Worm (Caenorhabditis elegans) whole organism, early embryonic: ENCODE measurements around the gene col-171.

Experiments used
- B0310.2 ChIP-seq: sonication (generic microtip); optimal IDR thresholded peaks from 2 replicates; lab custom pipeline; 2016; ENCODE audit warnings: mild to moderate bottlenecking, missing genetic modification characterization, missing compliant biosample characterization
- F13C5.2 ChIP-seq: sonication (generic microtip); optimal IDR thresholded peaks from 2 replicates; lab custom pipeline; 2017; ENCODE audit warnings: mild to moderate bottlenecking, missing genetic modification characterization, inconsistent platforms, missing compliant biosample characterization
- hmg-4 ChIP-seq: fragments of 200-800 bp; sonication (Bioruptor generic); optimal IDR thresholded peaks from 2 replicates; lab custom pipeline; 2018; ENCODE audit warnings: mild to moderate bottlenecking, missing genetic modification characterization, missing compliant biosample characterization
- hnd-1 ChIP-seq: sonication (generic microtip); optimal IDR thresholded peaks from 2 replicates; lab custom pipeline; 2016; ENCODE audit warnings: missing genetic modification characterization, missing compliant biosample characterization
- tbx-37 ChIP-seq: fragments of 200-800 bp; sonication (Bioruptor generic); conservative IDR thresholded peaks from 2 replicates; pipeline ENCODE4 v1.3.6; 2022; ENCODE audit warnings: missing genetic modification reagents, missing genetic modification characterization, missing compliant biosample characterization

DNA sequence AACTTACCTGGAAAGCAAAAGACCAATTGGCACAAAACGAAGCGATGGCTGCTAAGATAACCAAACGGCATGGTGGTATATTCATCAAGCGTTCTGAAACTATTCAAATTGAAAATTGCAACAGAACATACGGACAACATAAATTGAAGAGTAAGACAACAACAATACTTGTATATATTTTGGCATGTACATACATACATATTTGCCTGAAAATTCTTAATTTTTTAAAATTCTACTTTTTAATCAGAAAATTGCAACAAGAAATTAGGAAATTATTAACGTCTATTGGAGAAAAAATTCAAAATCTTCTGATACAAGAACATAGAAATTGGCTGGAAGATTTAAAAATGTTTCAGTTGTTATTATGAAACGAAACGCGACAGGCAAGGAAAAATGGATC is 3.9 kb downstream of the col-171 start, which contains the start of gene C03B1.13:
- TF ChIP-seq hnd-1 (tag; lab: Kevin White, UChicago): no peak
- TF ChIP-seq hmg-4 (GFP tag; lab: Kevin White, UChicago): no peak
- no peak for TF ChIP-seq tbx-37 (GFP tag; lab: Robert Waterston, UW)
- TF ChIP-seq F13C5.2 (tag; lab: Kevin White, UChicago): no peak
- TF ChIP-seq B0310.2 (tag; lab: Kevin White, UChicago): no peak
